Fruit fly (Drosophila melanogaster) whole organism, wandering third instar larva: ENCODE measurements around the gene CtIP.

Source experiments
- Abd-B ChIP-seq: fragments of >200 bp; optimal IDR thresholded peaks from 2 replicates; lab custom pipeline; 2017; ENCODE audit warnings: missing biosample characterization, missing genetic modification characterization
- CrebA ChIP-seq: fragments of 200-800 bp; sonication (Bioruptor generic); optimal IDR thresholded peaks from 2 replicates; lab custom pipeline; 2016; ENCODE audit warnings: missing biosample characterization, mild to moderate bottlenecking, missing genetic modification characterization, borderline replicate concordance
- GATAd ChIP-seq: sonication (Bioruptor generic); optimal IDR thresholded peaks from 2 replicates; lab custom pipeline; 2016; ENCODE audit warnings: missing biosample characterization, missing genetic modification characterization
- Hnf4 ChIP-seq: fragments of 200-800 bp; sonication (Bioruptor generic); optimal IDR thresholded peaks from 2 replicates; lab custom pipeline; 2016; ENCODE audit warnings: missing biosample characterization, mild to moderate bottlenecking, missing genetic modification characterization
- Jra ChIP-seq: sonication (Bioruptor generic); optimal IDR thresholded peaks from 2 replicates; lab custom pipeline; 2016; ENCODE audit warnings: missing biosample characterization, missing genetic modification characterization
- N ChIP-seq: fragments of >200 bp; optimal IDR thresholded peaks from 2 replicates; lab custom pipeline; 2018; ENCODE audit warnings: missing biosample characterization, missing external identifiers, missing genetic modification characterization
- OdsH ChIP-seq: fragments of 200-800 bp; sonication (Bioruptor generic); optimal IDR thresholded peaks from 2 replicates; lab custom pipeline; 2016; ENCODE audit warnings: missing biosample characterization, mild to moderate bottlenecking, missing genetic modification characterization
- Rel ChIP-seq, 2 experiments: fragments of 200-800 bp; sonication (Bioruptor generic) in 1 of 2; optimal IDR thresholded peaks; 2 replicates in 1 of 2; 3 replicates in 1 of 2; lab custom pipeline; 2016 to 2019; ENCODE audit warnings: mild to moderate bottlenecking in 2 of 2, missing biosample characterization in 2 of 2, missing genetic modification characterization in 2 of 2, moderate library complexity in 1 of 2
- Vsx2 ChIP-seq: fragments of 200-300, 225-300 bp; sonication (Bioruptor generic); optimal IDR thresholded peaks from 2 replicates; lab custom pipeline; 2018; ENCODE audit warnings: missing biosample characterization, missing genetic modification characterization; ENCODE audit not compliant: partially characterized antibody
- h ChIP-seq: fragments of 200-800 bp; sonication (Bioruptor generic); optimal IDR thresholded peaks from 3 replicates; lab custom pipeline; 2016; ENCODE audit warnings: missing biosample characterization, mild to moderate bottlenecking, missing genetic modification characterization
- lola ChIP-seq: fragments of >200 bp; optimal IDR thresholded peaks from 2 replicates; lab custom pipeline; 2017; ENCODE audit warnings: missing biosample characterization, missing genetic modification characterization
- rgr ChIP-seq: fragments of 200-800 bp; sonication (Bioruptor generic); optimal IDR thresholded peaks from 3 replicates; lab custom pipeline; 2016; ENCODE audit warnings: missing biosample characterization, mild to moderate bottlenecking, missing genetic modification characterization
- usp ChIP-seq: fragments of >200 bp; optimal IDR thresholded peaks from 2 replicates; lab custom pipeline; 2017; ENCODE audit warnings: missing biosample characterization, missing genetic modification characterization

dm6 chr3L:20439772-20440171 is 3.7 kb downstream of the CtIP start, which contains the start of gene Hpd:
- TF ChIP-seq OdsH (GFP tag; lab: Kevin White, UChicago) (no peak), Abd-B (no peak), Jra (no peak), CrebA (GFP tag; lab: Kevin White, UChicago) (no peak), Hnf4 (GFP tag; lab: Kevin White, UChicago) (no peak), Vsx2 (GFP tag; lab: Kevin White, UChicago) (no peak), Rel (GFP tag; optimal IDR thresholded peaks at IDR 0.05; lab: Kevin White, UChicago) (no peak), Rel (tag; optimal IDR thresholded peaks at IDR 0.05; lab: Kevin White, UChicago) (no peak), h (GFP tag; lab: Kevin White, UChicago) (no peak), usp (GFP tag; lab: Kevin White, UChicago) (no peak), lola (GFP tag; lab: Kevin White, UChicago) (no peak), rgr (GFP tag; lab: Kevin White, UChicago) (no peak), N (no peak), GATAd (no peak)
